Worm (Caenorhabditis elegans): ENCODE data around the gene gcy-12.

gcy-12 gene

ce11 chrII:5311746-5312145, at the start of gene gcy-12:
Gene gcy-12, plus strand, starts transcription at chrII:5312046.
- TF ChIP-seq mdl-1 (tag; optimal IDR thresholded peaks at IDR 0.05) (no peak), unc-62 (GFP tag; optimal IDR thresholded peaks at IDR 0.05) (no peak), aly-2 (tag; optimal IDR thresholded peaks at IDR 0.05) (no peak), mbf-1 (tag; optimal IDR thresholded peaks at IDR 0.05) (no peak), zag-1 (tag; optimal IDR thresholded peaks at IDR 0.05) (no peak), peb-1 (tag; optimal IDR thresholded peaks at IDR 0.05) (no peak), ceh-82 (tag; optimal IDR thresholded peaks at IDR 0.05) (no peak), elt-1 (tag; optimal IDR thresholded peaks at IDR 0.05) (no peak), skn-1 (tag; optimal IDR thresholded peaks at IDR 0.05) (no peak), fos-1 (tag; optimal IDR thresholded peaks at IDR 0.05) (no peak), crh-2 (tag; optimal IDR thresholded peaks at IDR 0.05) (no peak), unc-55 (GFP tag; optimal IDR thresholded peaks at IDR 0.05) (no peak)

ce11 chrII:5264650-5265049, 47.2 kb upstream of the gcy-12 start:
- TF ChIP-seq lin-39 (tag; optimal IDR thresholded peaks at IDR 0.05) (no peak), crh-2 (tag; optimal IDR thresholded peaks at IDR 0.05) (no peak), aly-2 (tag; optimal IDR thresholded peaks at IDR 0.05) (no peak), nhr-23 (tag; optimal IDR thresholded peaks at IDR 0.05) (no peak), lin-13 (GFP tag; optimal IDR thresholded peaks at IDR 0.05) (no peak), lin-11 (tag; optimal IDR thresholded peaks at IDR 0.05) (no peak), nhr-21 (tag; optimal IDR thresholded peaks at IDR 0.05) (no peak), fos-1 (tag; optimal IDR thresholded peaks at IDR 0.05) (peak; percentile 53)

- TF ChIP-seq nhr-237 (tag; optimal IDR thresholded peaks at IDR 0.05) (no peak), nhr-12 (tag; optimal IDR thresholded peaks at IDR 0.05) (no peak), alr-1 (tag; optimal IDR thresholded peaks at IDR 0.05) (no peak), sem-4 (tag; optimal IDR thresholded peaks at IDR 0.05) (no peak), ama-1 (optimal IDR thresholded peaks at IDR 0.05) (no peak), ztf-11 (tag; optimal IDR thresholded peaks at IDR 0.05) (no peak), aly-2 (tag; optimal IDR thresholded peaks at IDR 0.05) (no peak), snpc-4 (tag; optimal IDR thresholded peaks at IDR 0.05) (no peak), lsy-2 (tag; optimal IDR thresholded peaks at IDR 0.05) (no peak), crh-2 (tag; optimal IDR thresholded peaks at IDR 0.05) (no peak), dmd-4 (tag; optimal IDR thresholded peaks at IDR 0.05) (no peak), unc-62 (GFP tag; optimal IDR thresholded peaks at IDR 0.05) (no peak), nhr-129 (tag; optimal IDR thresholded peaks at IDR 0.05) (no peak), C34F6.9 (tag; optimal IDR thresholded peaks at IDR 0.05) (no peak), ZK546.5 (tag; optimal IDR thresholded peaks at IDR 0.05) (no peak)
Measured at ce11 chrII:5268977-5269376, 42.9 kb upstream of the gcy-12 start.

- no peak for TF ChIP-seq blmp-1 (tag; optimal IDR thresholded peaks at IDR 0.05; ENCODE audit: insufficient read depth)
- no peak for TF ChIP-seq R02D3.7 (tag; optimal IDR thresholded peaks at IDR 0.05)
- TF ChIP-seq ceh-16 (tag; optimal IDR thresholded peaks at IDR 0.05), result no peak
- no peak for TF ChIP-seq unc-62 (GFP tag; optimal IDR thresholded peaks at IDR 0.05)
- TF ChIP-seq nhr-25 (tag; optimal IDR thresholded peaks at IDR 0.05), result no peak
- peak; percentile 16 for TF ChIP-seq zag-1 (tag; optimal IDR thresholded peaks at IDR 0.05)
- no peak for TF ChIP-seq alr-1 (tag; optimal IDR thresholded peaks at IDR 0.05)
- peak in 1 of 2 experiments; percentile 7 for TF ChIP-seq mdl-1 (tag; optimal IDR thresholded peaks at IDR 0.05)
- peak; percentile 23 for TF ChIP-seq nhr-129 (tag; optimal IDR thresholded peaks at IDR 0.05)
- TF ChIP-seq gmeb-1 (tag; optimal IDR thresholded peaks at IDR 0.05), result no peak
- TF ChIP-seq sma-9 (GFP tag; optimal IDR thresholded peaks at IDR 0.05), result no peak
- TF ChIP-seq sma-9 (tag; optimal IDR thresholded peaks at IDR 0.05), result no peak
- TF ChIP-seq mbf-1 (tag; optimal IDR thresholded peaks at IDR 0.05), result no peak
- TF ChIP-seq C34F6.9 (tag; optimal IDR thresholded peaks at IDR 0.05), result peak; percentile 56
- no peak for TF ChIP-seq snpc-4 (tag; optimal IDR thresholded peaks at IDR 0.05)
- TF ChIP-seq lsy-2 (tag; optimal IDR thresholded peaks at IDR 0.05), result peak in 1 of 2 experiments; percentile 13
- no peak for TF ChIP-seq ztf-1 (GFP tag; conservative IDR thresholded peaks at IDR 0.05)
- no peak for TF ChIP-seq ama-1 (optimal IDR thresholded peaks at IDR 0.05)
- TF ChIP-seq elt-3 (tag; optimal IDR thresholded peaks at IDR 0.05), result no peak
- no peak for TF ChIP-seq unc-39 (tag; optimal IDR thresholded peaks at IDR 0.05)
- no peak for TF ChIP-seq nhr-77 (tag; optimal IDR thresholded peaks at IDR 0.05)
- TF ChIP-seq unc-55 (GFP tag; optimal IDR thresholded peaks at IDR 0.05), result peak; percentile 16
- TF ChIP-seq nhr-10 (tag; optimal IDR thresholded peaks at IDR 0.05), result no peak
- TF ChIP-seq crh-2 (tag; optimal IDR thresholded peaks at IDR 0.05), result peak; percentile 20
- TF ChIP-seq ZK546.5 (tag; optimal IDR thresholded peaks at IDR 0.05), result no peak
- TF ChIP-seq nhr-6 (tag; optimal IDR thresholded peaks at IDR 0.05), result no peak
- TF ChIP-seq nhr-23 (tag; optimal IDR thresholded peaks at IDR 0.05), result no peak
Measured at ce11 chrII:5271729-5272322, 40.0 kb upstream of the gcy-12 start, which contains the start of gene drn-1. Gene drn-1, minus strand, starts transcription at chrII:5271845.
